Fruit fly (Drosophila melanogaster) Kc167 (cell line): Measurements from ENCODE around the gene mtrm.

Experiments
- Myc ChIP-seq: fragments of >200 bp; optimal IDR thresholded peaks from 2 replicates; lab custom pipeline; 2017; ENCODE audit warnings: missing external identifiers
- Sin3A ChIP-seq: fragments of >200 bp; optimal IDR thresholded peaks from 2 replicates; lab custom pipeline; 2018; ENCODE audit warnings: missing external identifiers
- h ChIP-seq: fragments of >200 bp; optimal IDR thresholded peaks from 3 replicates; lab custom pipeline; 2018; ENCODE audit warnings: missing external identifiers
- insv ChIP-seq: fragments of >200 bp; optimal IDR thresholded peaks from 3 replicates; lab custom pipeline; 2018; ENCODE audit warnings: missing external identifiers
- psq ChIP-seq: fragments of >200 bp; optimal IDR thresholded peaks from 2 replicates; lab custom pipeline; 2017; ENCODE audit warnings: missing external identifiers
- ttk ChIP-seq: sonication (Bioruptor generic); optimal IDR thresholded peaks from 2 replicates; lab custom pipeline; 2017; ENCODE audit warnings: missing external identifiers

Gene mtrm

DNA sequence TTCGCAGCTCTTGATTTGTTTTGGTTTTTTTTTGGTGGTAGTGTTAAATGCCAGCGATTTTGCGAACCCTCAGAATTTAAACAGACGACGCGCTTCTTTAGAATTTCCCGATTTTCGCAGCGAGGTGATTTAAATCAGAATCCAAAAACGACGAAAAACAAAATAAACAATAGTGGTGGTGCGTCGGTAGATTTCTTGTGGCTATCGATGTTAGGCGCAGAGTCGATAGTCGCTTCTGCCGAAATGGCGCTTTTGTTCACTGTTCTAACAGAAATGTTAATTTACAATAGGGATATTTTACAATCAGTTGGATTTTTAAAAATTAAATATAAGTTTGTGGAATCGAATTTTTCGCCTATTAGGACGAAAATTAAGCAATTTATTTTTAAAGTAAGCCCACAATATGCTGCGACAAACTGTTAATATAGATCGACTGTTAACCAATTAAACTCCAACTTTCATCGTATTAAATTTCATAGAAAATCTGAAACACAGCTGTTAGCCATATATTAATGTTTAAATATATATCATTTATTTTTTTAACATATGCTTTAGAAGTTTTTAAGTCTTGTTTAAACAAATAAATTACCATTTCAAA lies 36.5 kb downstream of the mtrm start, which contains the start of gene CG6983:
Gene CG6983 (minus strand): TSS at position 176 of the 598 bp plus-strand sequence.
- TF ChIP-seq Myc (lab: Kevin White, UChicago) (no peak), Sin3A (lab: Kevin White, UChicago) (no peak), insv (lab: Kevin White, UChicago) (no peak), ttk (lab: Kevin White, UChicago) (no peak), h (lab: Kevin White, UChicago) (no peak), psq (lab: Kevin White, UChicago) (no peak)

DNA sequence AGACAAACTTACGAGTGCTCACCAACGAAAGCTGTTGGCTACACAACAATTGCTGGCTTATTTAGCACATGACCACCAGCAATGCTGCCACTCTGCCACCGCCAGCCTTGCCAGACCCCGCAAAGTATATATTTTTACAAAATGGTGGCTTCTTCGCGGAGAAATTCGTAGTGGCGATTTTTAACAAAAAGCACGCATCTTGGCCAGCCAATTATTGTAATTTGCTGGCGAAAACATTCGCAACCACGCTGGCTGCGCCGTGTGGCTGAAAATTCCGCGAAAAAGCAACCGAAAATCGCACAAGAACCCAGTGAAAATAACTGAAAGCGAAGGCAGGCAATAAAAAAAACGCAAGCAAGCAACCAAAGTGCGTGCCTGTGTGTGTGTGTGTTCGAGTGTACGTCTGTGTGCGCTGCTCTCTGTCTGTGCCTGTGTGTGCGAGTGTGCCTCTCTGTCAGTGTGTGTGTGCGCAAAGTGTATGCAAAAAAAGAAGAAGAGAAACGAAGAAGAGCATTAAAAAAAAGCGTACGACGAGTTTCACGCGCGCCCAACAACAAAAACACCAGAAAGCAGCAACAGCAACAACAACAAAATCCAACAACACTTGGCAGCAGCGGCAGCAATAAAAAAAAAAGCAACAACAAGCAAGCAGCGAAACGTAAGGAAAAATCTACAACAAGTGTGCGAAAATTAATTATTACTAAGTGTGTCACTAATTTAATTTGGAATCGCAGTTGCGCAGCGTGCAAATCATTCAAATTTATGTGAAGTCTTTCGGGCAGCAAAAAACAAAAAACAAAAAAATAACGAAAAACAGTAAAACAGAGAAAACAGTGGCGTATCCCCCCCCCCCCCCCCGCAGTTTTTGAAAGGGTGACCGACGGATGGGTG lies 37.2 kb downstream of the mtrm start, which contains the start of gene Gug:
Gene Gug (plus strand): TSS at position 123 of the 891 bp plus-strand sequence.
- TF ChIP-seq ttk (lab: Kevin White, UChicago) = no peak
- no peak for TF ChIP-seq h (lab: Kevin White, UChicago)
- no peak for TF ChIP-seq insv (lab: Kevin White, UChicago)
- TF ChIP-seq psq (lab: Kevin White, UChicago) = no peak
- no peak for TF ChIP-seq Sin3A (lab: Kevin White, UChicago)
- TF ChIP-seq Myc (lab: Kevin White, UChicago) = no peak

DNA sequence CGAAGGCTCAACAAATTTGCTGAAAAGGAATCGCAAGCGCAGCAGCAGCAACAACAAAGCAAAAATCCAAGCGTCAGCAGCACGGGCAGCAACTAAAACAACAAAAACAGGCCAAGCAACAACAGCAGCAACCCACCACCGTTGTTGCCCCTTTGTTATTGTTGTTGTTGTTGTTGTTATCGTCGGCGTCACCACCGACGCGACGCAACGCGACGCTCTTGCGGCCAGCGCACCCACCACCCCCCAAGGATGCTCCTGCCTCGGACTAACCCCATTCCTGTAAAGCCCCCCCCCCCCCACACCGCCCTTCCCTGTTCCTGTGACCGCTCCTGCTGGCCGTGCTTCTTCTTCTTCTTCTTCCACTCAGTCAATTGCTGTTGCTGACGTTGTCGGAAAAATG lies 37.9 kb downstream of the mtrm start:
- TF ChIP-seq psq (lab: Kevin White, UChicago) = no peak
- TF ChIP-seq Sin3A (lab: Kevin White, UChicago) = no peak
- no peak for TF ChIP-seq ttk (lab: Kevin White, UChicago)
- TF ChIP-seq h (lab: Kevin White, UChicago) = no peak
- no peak for TF ChIP-seq Myc (lab: Kevin White, UChicago)
- no peak for TF ChIP-seq insv (lab: Kevin White, UChicago)

DNA sequence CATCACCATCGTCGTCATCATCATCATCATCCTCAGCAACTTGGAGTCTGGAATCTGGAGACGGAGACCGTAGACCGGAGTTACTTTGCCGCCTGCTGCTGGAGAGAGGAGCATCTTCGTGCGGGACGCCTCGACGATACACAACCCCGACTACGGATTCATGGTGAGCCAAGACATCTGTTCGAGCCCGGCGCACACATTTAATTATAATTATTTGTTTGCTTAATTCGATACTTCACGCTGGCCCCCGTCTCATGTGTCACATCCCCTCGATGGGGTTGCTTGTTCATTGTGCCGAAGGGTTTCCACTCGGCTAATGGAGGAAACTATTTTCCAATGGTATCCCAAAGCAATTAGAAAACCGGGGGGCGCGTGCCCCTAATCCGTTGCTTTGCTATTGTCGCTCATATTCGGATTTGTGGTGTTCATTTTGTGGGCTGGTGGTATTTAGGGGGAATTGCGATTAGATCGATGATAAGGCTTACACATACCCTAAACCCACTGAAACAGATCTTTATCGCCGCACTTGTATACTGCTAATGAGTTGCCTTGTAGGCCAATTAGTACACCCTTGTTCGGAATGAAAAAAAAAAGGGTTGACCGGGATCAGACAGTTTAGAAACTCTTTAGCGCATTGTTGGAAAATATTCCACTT lies 39.3 kb downstream of the mtrm start:
- TF ChIP-seq Myc (lab: Kevin White, UChicago) = no peak
- TF ChIP-seq psq (lab: Kevin White, UChicago) = no peak
- no peak for TF ChIP-seq insv (lab: Kevin White, UChicago)
- no peak for TF ChIP-seq Sin3A (lab: Kevin White, UChicago)
- TF ChIP-seq h (lab: Kevin White, UChicago) = no peak
- TF ChIP-seq ttk (lab: Kevin White, UChicago) = no peak

DNA sequence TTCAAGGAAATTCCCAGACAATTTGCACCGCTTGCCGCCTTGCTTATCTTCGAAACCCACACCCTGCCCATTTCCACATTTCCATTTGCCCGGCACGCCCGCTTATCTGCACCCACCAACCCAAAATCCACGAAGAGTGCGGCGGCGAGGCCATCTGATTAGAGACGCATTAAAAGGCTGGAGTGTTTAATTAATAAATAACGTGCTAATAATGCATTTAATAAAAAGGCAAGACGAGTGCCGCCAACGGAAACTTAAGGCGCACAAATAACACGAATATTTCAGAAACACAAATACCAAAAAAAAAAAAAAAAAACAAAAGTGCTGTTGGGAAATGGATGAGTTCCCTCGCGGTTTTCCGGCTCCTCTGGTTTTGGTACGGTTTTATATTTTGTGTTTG lies 40.2 kb downstream of the mtrm start:
- TF ChIP-seq Sin3A (lab: Kevin White, UChicago) (no peak), ttk (lab: Kevin White, UChicago) (no peak), insv (lab: Kevin White, UChicago) (no peak), h (lab: Kevin White, UChicago) (no peak), psq (lab: Kevin White, UChicago) (no peak), Myc (lab: Kevin White, UChicago) (no peak)

DNA sequence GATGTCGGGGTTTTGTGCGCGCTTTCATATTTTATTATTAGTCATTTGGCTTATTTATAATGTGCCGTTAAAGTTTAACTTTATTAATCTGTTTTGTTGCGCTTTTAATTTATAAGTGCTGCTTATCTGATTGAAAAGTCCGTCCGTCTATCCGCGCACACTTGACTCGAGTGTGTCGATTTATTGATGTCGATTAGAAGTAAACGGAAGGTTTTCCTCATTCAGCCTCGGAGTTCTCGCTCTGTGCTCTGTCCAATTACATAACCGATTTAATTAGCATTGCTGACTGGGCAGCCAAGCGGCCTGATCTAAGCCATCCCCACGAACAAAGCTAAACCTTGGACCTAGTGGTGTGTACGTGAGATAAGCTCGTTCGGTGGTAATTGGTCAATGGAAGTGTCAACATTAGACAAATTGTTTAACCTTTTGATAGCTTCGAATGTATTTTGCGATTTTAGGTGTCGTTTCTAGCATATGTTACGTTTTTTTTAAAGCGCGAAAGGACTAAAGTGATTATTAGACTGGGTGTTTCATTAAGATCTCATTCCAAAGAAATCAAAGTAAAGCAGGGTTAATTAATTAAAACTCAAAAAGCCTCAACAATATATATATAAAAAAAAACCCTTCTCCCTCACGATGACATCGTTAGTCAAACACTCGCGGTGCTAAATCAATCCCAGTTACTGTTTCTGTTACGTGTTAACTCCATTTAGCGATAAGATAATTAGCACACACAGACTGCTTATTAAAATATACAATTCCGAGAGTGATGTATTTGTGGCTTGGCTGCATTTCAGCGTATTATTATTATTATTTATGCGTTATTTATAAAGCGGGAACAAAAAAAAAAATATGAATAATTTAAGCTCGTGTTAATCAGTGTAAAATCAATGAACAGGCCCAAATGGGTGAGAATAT lies 40.9 kb downstream of the mtrm start:
- TF ChIP-seq psq (lab: Kevin White, UChicago) (no peak), Sin3A (lab: Kevin White, UChicago) (no peak), h (lab: Kevin White, UChicago) (no peak)

DNA sequence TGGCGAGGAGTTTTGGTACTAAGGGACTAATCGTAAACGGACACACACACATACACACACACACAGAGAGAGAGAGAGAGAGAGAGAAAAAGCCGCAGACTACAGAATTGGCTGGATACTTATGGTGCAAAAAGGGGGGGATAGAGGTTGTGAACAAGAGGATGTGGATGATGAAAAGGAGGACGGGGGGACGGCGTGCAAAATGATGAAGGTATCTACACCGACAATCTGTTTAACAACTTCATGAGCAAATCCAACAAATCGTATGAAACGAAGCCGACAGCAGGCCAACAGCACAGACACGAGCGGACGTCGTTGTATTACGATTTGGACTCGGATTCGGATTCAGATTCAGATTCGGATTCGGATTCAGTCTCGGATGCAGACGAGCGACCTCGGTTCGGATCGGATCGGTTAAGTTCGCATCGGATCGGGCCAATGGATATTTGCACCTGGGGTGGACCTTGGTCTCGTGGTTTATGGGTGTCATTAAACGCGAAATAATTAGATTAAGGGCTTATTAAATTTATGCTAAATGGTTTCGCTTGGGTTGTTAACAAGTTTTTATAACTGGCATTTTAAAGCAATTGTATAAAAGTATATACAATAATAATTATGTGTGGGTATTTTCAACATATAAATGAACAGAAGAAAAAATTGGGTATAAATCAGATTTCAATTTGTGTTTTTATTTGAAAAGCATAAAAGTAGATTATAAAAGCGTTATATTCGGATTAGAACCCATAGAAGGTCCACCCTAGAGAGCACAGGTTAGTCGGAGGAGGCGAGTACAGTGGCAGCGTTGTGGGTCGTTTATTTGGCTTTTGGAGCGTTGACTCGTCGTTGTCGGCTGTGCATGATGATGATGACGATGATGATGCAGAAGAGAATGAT lies 42.5 kb downstream of the mtrm start:
- TF ChIP-seq insv (lab: Kevin White, UChicago) = no peak
- TF ChIP-seq ttk (lab: Kevin White, UChicago) = no peak
- no peak for TF ChIP-seq h (lab: Kevin White, UChicago)
- no peak for TF ChIP-seq Sin3A (lab: Kevin White, UChicago)
- TF ChIP-seq psq (lab: Kevin White, UChicago) = no peak
- TF ChIP-seq Myc (lab: Kevin White, UChicago) = no peak

DNA sequence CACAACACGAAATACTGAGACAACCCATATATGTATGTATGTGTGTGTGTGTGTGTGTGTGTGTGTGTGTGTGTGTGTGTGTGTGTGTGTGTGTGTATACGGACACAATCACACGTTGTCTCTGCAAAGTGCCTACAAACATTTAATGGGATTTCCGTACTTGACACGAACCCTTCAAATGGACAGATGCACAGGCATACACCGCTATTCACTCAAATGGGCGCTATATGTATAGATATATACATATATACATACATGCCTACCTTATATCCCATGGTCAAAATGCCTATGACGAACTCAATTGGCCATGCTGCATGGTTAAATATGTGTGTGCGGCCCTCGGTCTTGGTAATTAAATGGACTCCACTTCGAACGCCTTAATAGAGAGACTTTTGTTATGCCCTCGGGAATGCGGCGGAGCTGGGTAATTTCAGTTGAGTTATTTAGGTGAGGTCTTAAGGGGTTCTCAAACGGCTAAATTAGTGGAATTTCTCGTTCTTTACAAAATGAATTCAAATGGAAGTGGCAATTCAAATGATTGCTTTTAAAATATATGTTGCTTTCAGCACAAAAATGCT lies 43.7 kb downstream of the mtrm start:
- TF ChIP-seq ttk (lab: Kevin White, UChicago) = no peak
- no peak for TF ChIP-seq Sin3A (lab: Kevin White, UChicago)
- TF ChIP-seq insv (lab: Kevin White, UChicago) = no peak
- no peak for TF ChIP-seq Myc (lab: Kevin White, UChicago)
- no peak for TF ChIP-seq psq (lab: Kevin White, UChicago)
- TF ChIP-seq h (lab: Kevin White, UChicago) = no peak
